Fruit fly (Drosophila melanogaster) whole organism, prepupa: ENCODE measurements around the gene Reg-2.
A peak's percentile ranks its signal among the peaks of the same experiment; 100 is the strongest.

Experiments used
- Blimp-1 ChIP-seq: fragments of 200-800 bp; sonication (Bioruptor generic); optimal IDR thresholded peaks from 3 replicates; lab custom pipeline; 2017; ENCODE audit warnings: missing biosample characterization, missing genetic modification characterization, mild to moderate bottlenecking, moderate library complexity, missing genetic modification reagents
- CG10631 ChIP-seq: fragments of 200-800 bp; sonication (Bioruptor generic); optimal IDR thresholded peaks from 2 replicates; lab custom pipeline; 2016; ENCODE audit warnings: missing biosample characterization, missing genetic modification characterization
- CG11294 ChIP-seq: fragments of 200-800 bp; sonication (Bioruptor generic); IDR thresholded peaks from 2 replicates; pipeline ENCODE4 v1.3.6; 2022; ENCODE audit warnings: missing biosample characterization, missing genetic modification characterization
- CG11762 ChIP-seq: fragments of 200-800 bp; sonication (Bioruptor generic); optimal IDR thresholded peaks from 3 replicates; lab custom pipeline; 2016; ENCODE audit warnings: missing biosample characterization, missing genetic modification characterization; ENCODE audit not compliant: insufficient read depth
- CG11902 ChIP-seq: fragments of 200-800 bp; sonication (Bioruptor generic); optimal IDR thresholded peaks from 3 replicates; lab custom pipeline; 2016; ENCODE audit warnings: missing biosample characterization, missing genetic modification characterization
- CG15336 ChIP-seq: fragments of 200-800 bp; sonication (Bioruptor generic); IDR thresholded peaks from 2 replicates; pipeline ENCODE4 v1.3.6; 2022; ENCODE audit warnings: missing biosample characterization, missing genetic modification characterization
- CG16779 ChIP-seq: fragments of 200-800 bp; sonication (Bioruptor generic); optimal IDR thresholded peaks from 3 replicates; lab custom pipeline; 2017; ENCODE audit warnings: missing biosample characterization, mild to moderate bottlenecking, missing genetic modification characterization
- CG3032 ChIP-seq: fragments of 200-800 bp; optimal IDR thresholded peaks from 2 replicates; lab custom pipeline; 2019; ENCODE audit warnings: missing biosample characterization, mild to moderate bottlenecking, missing genetic modification characterization, moderate library complexity
- CG32006 ChIP-seq: fragments of 200-800 bp; sonication (Bioruptor generic); optimal IDR thresholded peaks from 3 replicates; lab custom pipeline; 2017; ENCODE audit warnings: missing biosample characterization, mild to moderate bottlenecking, missing genetic modification characterization
- CG3919 ChIP-seq: fragments of 200-800 bp; sonication (Bioruptor generic); optimal IDR thresholded peaks from 3 replicates; lab custom pipeline; 2016; ENCODE audit warnings: missing biosample characterization, missing genetic modification characterization
- CG6276 ChIP-seq: fragments of 200-800 bp; sonication (Bioruptor generic); optimal IDR thresholded peaks from 2 replicates; lab custom pipeline; 2017; ENCODE audit warnings: missing biosample characterization, mild to moderate bottlenecking, missing genetic modification characterization
- CG6792 ChIP-seq: fragments of 200-800 bp; sonication (Bioruptor generic); optimal IDR thresholded peaks from 3 replicates; lab custom pipeline; 2016; ENCODE audit warnings: missing biosample characterization, missing genetic modification characterization
- CG6808 ChIP-seq: fragments of 200-800 bp; sonication (Bioruptor generic); optimal IDR thresholded peaks from 3 replicates; lab custom pipeline; 2017; ENCODE audit warnings: missing biosample characterization, missing genetic modification characterization, mild to moderate bottlenecking, moderate library complexity, missing genetic modification reagents
- CG6854 ChIP-seq: fragments of 200-800 bp; sonication (Bioruptor generic); optimal IDR thresholded peaks from 2 replicates; lab custom pipeline; 2017; ENCODE audit warnings: missing biosample characterization, mild to moderate bottlenecking, missing genetic modification characterization
- CG8632 ChIP-seq: fragments of 200-800 bp; sonication (Bioruptor generic); optimal IDR thresholded peaks from 3 replicates; lab custom pipeline; 2016; ENCODE audit warnings: missing biosample characterization, missing genetic modification characterization
- CG9139 ChIP-seq: fragments of 200-800 bp; sonication (Bioruptor generic); optimal IDR thresholded peaks from 3 replicates; lab custom pipeline; 2017; ENCODE audit warnings: missing biosample characterization, mild to moderate bottlenecking, missing genetic modification characterization
- Eip93F ChIP-seq: fragments of 200-800 bp; sonication (Bioruptor generic); optimal IDR thresholded peaks from 2 replicates; lab custom pipeline; 2016; ENCODE audit warnings: missing biosample characterization, mild to moderate bottlenecking, missing genetic modification characterization
- Ets96B ChIP-seq: fragments of 200-800 bp; optimal IDR thresholded peaks from 2 replicates; lab custom pipeline; 2019; ENCODE audit warnings: missing biosample characterization, mild to moderate bottlenecking, missing genetic modification characterization, moderate library complexity
- Gug ChIP-seq: fragments of 200-800 bp; sonication (Bioruptor generic); IDR thresholded peaks from 2 replicates; pipeline ENCODE4 v1.3.6; 2022; ENCODE audit warnings: missing biosample characterization, missing genetic modification characterization
- Hr38 ChIP-seq: sonication (Bioruptor generic); optimal IDR thresholded peaks from 2 replicates; lab custom pipeline; 2016; ENCODE audit warnings: missing biosample characterization, missing genetic modification characterization
- Hr4 ChIP-seq: fragments of 200-800 bp; sonication (Bioruptor generic); optimal IDR thresholded peaks from 3 replicates; lab custom pipeline; 2016; ENCODE audit warnings: missing biosample characterization, missing genetic modification characterization
- Lpt ChIP-seq: fragments of 200-800 bp; sonication (Bioruptor generic); optimal IDR thresholded peaks from 3 replicates; lab custom pipeline; 2016; ENCODE audit warnings: missing biosample characterization, missing genetic modification characterization
- Met ChIP-seq: fragments of 200-800 bp; sonication (Bioruptor generic); optimal IDR thresholded peaks from 3 replicates; lab custom pipeline; 2016; ENCODE audit warnings: missing biosample characterization, missing genetic modification characterization
- Smox ChIP-seq: fragments of 200-800 bp; sonication (Bioruptor generic); optimal IDR thresholded peaks from 3 replicates; lab custom pipeline; 2016; ENCODE audit warnings: missing biosample characterization, missing genetic modification characterization
- Sox102F ChIP-seq: fragments of 200-800 bp; sonication (Bioruptor generic); optimal IDR thresholded peaks from 2 replicates; lab custom pipeline; 2016; ENCODE audit warnings: missing biosample characterization, mild to moderate bottlenecking, missing genetic modification characterization
- Sox14 ChIP-seq: fragments of 200-800 bp; sonication (Bioruptor generic); optimal IDR thresholded peaks from 3 replicates; lab custom pipeline; 2016; ENCODE audit warnings: missing biosample characterization, missing genetic modification characterization
- achi ChIP-seq: fragments of 200-800 bp; sonication (Bioruptor generic); optimal IDR thresholded peaks from 3 replicates; lab custom pipeline; 2016; ENCODE audit warnings: missing biosample characterization, missing genetic modification characterization
- acj6 ChIP-seq: fragments of 200-800 bp; sonication (Bioruptor generic); optimal IDR thresholded peaks from 3 replicates; lab custom pipeline; 2016; ENCODE audit warnings: missing biosample characterization, missing genetic modification characterization
- cyc ChIP-seq: fragments of 200-800 bp; sonication (Bioruptor generic); optimal IDR thresholded peaks from 3 replicates; lab custom pipeline; 2016; ENCODE audit warnings: missing biosample characterization, missing genetic modification characterization
- dsx ChIP-seq: fragments of 200-800 bp; optimal IDR thresholded peaks from 3 replicates; lab custom pipeline; 2019; ENCODE audit warnings: missing biosample characterization, mild to moderate bottlenecking, missing genetic modification characterization, moderate library complexity; ENCODE audit not compliant: poor library complexity, severe bottlenecking
- eg ChIP-seq: fragments of 200-800 bp; sonication (Bioruptor generic); IDR thresholded peaks from 3 replicates; pipeline ENCODE4 v1.3.6; 2022; ENCODE audit warnings: missing biosample characterization, missing genetic modification characterization
- fd59A ChIP-seq: fragments of 200-800 bp; sonication (Bioruptor generic); optimal IDR thresholded peaks from 2 replicates; lab custom pipeline; 2017; ENCODE audit warnings: missing biosample characterization, mild to moderate bottlenecking, missing genetic modification characterization, missing genetic modification reagents
- fd85E ChIP-seq: fragments of 200-800 bp; sonication (Bioruptor generic); optimal IDR thresholded peaks from 3 replicates; lab custom pipeline; 2016; ENCODE audit warnings: missing biosample characterization, missing genetic modification characterization
- fkh ChIP-seq: fragments of 200-800 bp; sonication (Bioruptor generic); optimal IDR thresholded peaks from 3 replicates; lab custom pipeline; 2017; ENCODE audit warnings: missing biosample characterization, mild to moderate bottlenecking, missing genetic modification characterization, moderate library complexity
- lz ChIP-seq: fragments of 200-800 bp; sonication (Bioruptor generic); optimal IDR thresholded peaks from 3 replicates; lab custom pipeline; 2016; ENCODE audit warnings: missing biosample characterization, missing genetic modification characterization
- net ChIP-seq: fragments of 200-800 bp; sonication (Bioruptor generic); optimal IDR thresholded peaks from 3 replicates; lab custom pipeline; 2016; ENCODE audit warnings: missing biosample characterization, missing genetic modification characterization
- pdm3 ChIP-seq: fragments of 200-800 bp; sonication (Bioruptor generic); optimal IDR thresholded peaks from 3 replicates; lab custom pipeline; 2016; ENCODE audit warnings: missing biosample characterization, missing genetic modification characterization
- salr ChIP-seq, 2 experiments: fragments of 200-800 bp; sonication (Bioruptor generic); optimal IDR thresholded peaks; 3 replicates each; lab custom pipeline; 2016 to 2018; ENCODE audit warnings: missing biosample characterization in 2 of 2, missing genetic modification characterization in 2 of 2, mild to moderate bottlenecking in 1 of 2
- spab ChIP-seq: fragments of 200-800 bp; sonication (Bioruptor generic); optimal IDR thresholded peaks from 2 replicates; lab custom pipeline; 2017; ENCODE audit warnings: missing biosample characterization, mild to moderate bottlenecking, missing genetic modification characterization, missing genetic modification reagents
- ss ChIP-seq, 2 experiments: fragments of 200-800 bp; sonication (Bioruptor generic); optimal IDR thresholded peaks; 2 replicates in 1 of 2; 3 replicates in 1 of 2; lab custom pipeline; 2017 to 2018; ENCODE audit warnings: mild to moderate bottlenecking in 2 of 2, missing biosample characterization in 2 of 2, missing genetic modification characterization in 2 of 2, moderate library complexity in 1 of 2
- svp ChIP-seq: fragments of 200-800 bp; sonication (Bioruptor generic); peaks from one replicate; lab custom pipeline; 2016; ENCODE audit warnings: missing biosample characterization, missing genetic modification characterization
- topi ChIP-seq: fragments of 200-800 bp; sonication (Bioruptor generic); optimal IDR thresholded peaks from 3 replicates; lab custom pipeline; 2016; ENCODE audit warnings: missing biosample characterization, missing genetic modification characterization
- vri ChIP-seq: fragments of 200-800 bp; sonication (Bioruptor generic); optimal IDR thresholded peaks from 3 replicates; lab custom pipeline; 2016; ENCODE audit warnings: missing biosample characterization, mild to moderate bottlenecking, missing genetic modification characterization

Gene Reg-2

dm6 chr3L:622357-622834 is 16.0 kb upstream of the Reg-2 start (continued):
- peak; percentile 89 for TF ChIP-seq CG3032 (tag; lab: Kevin White, UChicago)
- TF ChIP-seq CG6854 (GFP tag; lab: Kevin White, UChicago) = no peak
- TF ChIP-seq net (GFP tag; lab: Kevin White, UChicago) = peak; percentile 59
- peak; percentile 54 for TF ChIP-seq CG8632 (GFP tag; lab: Kevin White, UChicago)
- TF ChIP-seq Blimp-1 (GFP tag; lab: Kevin White, UChicago) = peak; percentile 36
- TF ChIP-seq CG15336 = peak; percentile 63
- TF ChIP-seq CG16779 (tag; lab: Kevin White, UChicago) = peak; percentile 67
- peak; percentile 72 for TF ChIP-seq CG3919
- TF ChIP-seq salr (GFP tag; optimal IDR thresholded peaks at IDR 0.05; lab: Kevin White, UChicago) = peak; percentile 68 to 70
- peak; percentile 49 for TF ChIP-seq CG11762 (GFP tag; lab: Kevin White, UChicago)
- TF ChIP-seq CG9139 (GFP tag; lab: Kevin White, UChicago) = peak; percentile 67
- TF ChIP-seq dsx (GFP tag; lab: Kevin White, UChicago) = peak; percentile 65
- peak; percentile 55 for TF ChIP-seq vri (GFP tag; lab: Kevin White, UChicago)
- peak; percentile 73 for TF ChIP-seq lz (GFP tag; lab: Kevin White, UChicago)
- peak; percentile 3 for TF ChIP-seq Eip93F (GFP tag; lab: Kevin White, UChicago)
- TF ChIP-seq eg (GFP tag; lab: Robert Waterston, UW) = peak; percentile 33; the same call in 1 of the 3 replicates
- TF ChIP-seq fd85E = no peak
- peak; percentile 45 for TF ChIP-seq fkh (GFP tag; lab: Kevin White, UChicago)
- TF ChIP-seq Lpt (GFP tag; lab: Kevin White, UChicago) = peak; percentile 39
- peak; percentile 36 for TF ChIP-seq CG11902
- peak; percentile 88 for TF ChIP-seq Ets96B (tag; lab: Kevin White, UChicago)
- TF ChIP-seq Hr4 (GFP tag; lab: Kevin White, UChicago) = peak; percentile 41

- TF ChIP-seq Hr38 (GFP tag; lab: Kevin White, UChicago) (no peak), CG32006 (GFP tag; lab: Kevin White, UChicago) (peak; percentile 89), eg (GFP tag; lab: Robert Waterston, UW) (peak; percentile 74), achi (GFP tag; lab: Kevin White, UChicago) (peak; percentile 93), Smox (GFP tag; lab: Kevin White, UChicago) (peak; percentile 95), salr (GFP tag; optimal IDR thresholded peaks at IDR 0.05; lab: Kevin White, UChicago) (peak; percentile 82 to 91), CG6854 (GFP tag; lab: Kevin White, UChicago) (peak; percentile 92), svp (GFP tag; lab: Kevin White, UChicago) (peak; percentile 98), Met (GFP tag; lab: Kevin White, UChicago) (peak; percentile 97), ss (GFP tag; optimal IDR thresholded peaks at IDR 0.05; lab: Kevin White, UChicago) (peak; percentile 94 to 95), Sox14 (GFP tag; lab: Kevin White, UChicago) (peak; percentile 94), CG3032 (tag; lab: Kevin White, UChicago) (peak; percentile 96), topi (peak; percentile 96), CG8632 (GFP tag; lab: Kevin White, UChicago) (peak; percentile 91), fd59A (GFP tag; lab: Kevin White, UChicago) (peak; percentile 95), cyc (GFP tag; lab: Kevin White, UChicago) (peak; percentile 93), vri (GFP tag; lab: Kevin White, UChicago) (peak; percentile 96), CG6792 (GFP tag; lab: Kevin White, UChicago) (peak; percentile 94), Sox102F (GFP tag; lab: Kevin White, UChicago) (peak; percentile 97), CG6808 (GFP tag; lab: Kevin White, UChicago) (peak; percentile 94), CG9139 (GFP tag; lab: Kevin White, UChicago) (peak; percentile 87), lz (GFP tag; lab: Kevin White, UChicago) (peak; percentile 95), Lpt (GFP tag; lab: Kevin White, UChicago) (peak; percentile 77), CG3919 (peak; percentile 95), acj6 (GFP tag; lab: Kevin White, UChicago) (peak; percentile 95), Hr4 (GFP tag; lab: Kevin White, UChicago) (peak; percentile 87), Gug (GFP tag; lab: Robert Waterston, UW) (peak; percentile 71), spab (GFP tag; lab: Kevin White, UChicago) (peak; percentile 94), Ets96B (tag; lab: Kevin White, UChicago) (peak; percentile 97), Eip93F (GFP tag; lab: Kevin White, UChicago) (peak; percentile 98), CG11294 (GFP tag; lab: Robert Waterston, UW) (peak; percentile 53; the same call in 1 of the 2 replicates), CG10631 (GFP tag; lab: Kevin White, UChicago) (peak; percentile 94), fkh (GFP tag; lab: Kevin White, UChicago) (peak; percentile 34), net (GFP tag; lab: Kevin White, UChicago) (peak; percentile 89), pdm3 (GFP tag; lab: Kevin White, UChicago) (peak; percentile 93), CG6276 (peak; percentile 82), Blimp-1 (GFP tag; lab: Kevin White, UChicago) (peak; percentile 92)
Measured at dm6 chr3L:621097-621967, 15.0 kb upstream of the Reg-2 start.
